Fruit fly (Drosophila melanogaster): ENCODE results near the gene bou.

DNA sequence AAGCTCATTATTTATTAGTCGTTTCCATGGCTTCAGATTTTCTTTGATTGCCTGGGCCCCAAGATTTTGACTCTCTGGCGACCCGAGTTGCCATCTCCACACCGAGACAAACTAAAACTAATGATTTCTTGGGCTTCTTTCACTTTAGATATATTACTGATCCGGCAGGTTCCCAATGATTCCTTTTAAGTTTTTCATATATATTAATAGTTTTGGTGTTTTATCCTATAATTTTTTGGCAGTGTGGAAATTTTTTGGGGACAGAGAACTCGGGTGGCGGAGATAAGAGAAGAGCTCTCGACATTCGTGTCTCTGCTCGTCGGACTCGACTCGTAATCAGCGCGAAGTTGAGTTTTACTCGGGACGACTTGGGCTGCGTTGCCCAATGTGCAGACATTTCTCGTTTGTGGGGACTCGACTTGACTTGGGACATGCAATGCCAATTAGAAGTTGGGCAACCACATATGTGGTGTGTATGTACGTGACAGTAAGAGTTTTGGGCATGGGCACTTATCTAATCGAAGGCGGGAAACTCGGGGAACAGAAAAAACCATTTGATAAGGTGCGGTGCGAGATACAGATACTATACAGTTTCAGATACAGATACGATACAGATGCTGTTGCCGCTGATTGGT lies 15.0 kb downstream of the bou start:
- TF ChIP-seq ttk (optimal IDR thresholded peaks at IDR 0.05) (no peak), Sin3A (optimal IDR thresholded peaks at IDR 0.05) (no peak), insv (optimal IDR thresholded peaks at IDR 0.05) (no peak), psq (optimal IDR thresholded peaks at IDR 0.05) (no peak), h (optimal IDR thresholded peaks at IDR 0.05) (no peak), Myc (optimal IDR thresholded peaks at IDR 0.05) (no peak)

Measured in Kc167 (cell line).